Worm (Caenorhabditis elegans) whole organism, late embryonic: ENCODE results near the gene nlp-46.
A peak's percentile ranks its signal among the peaks of the same experiment; 100 is the strongest.

Experiments
- C08G9.2 ChIP-seq: sonication (generic microtip); optimal IDR thresholded peaks from 2 replicates; lab custom pipeline; 2016; ENCODE audit warnings: mild to moderate bottlenecking, missing genetic modification characterization, moderate library complexity, missing compliant biosample characterization
- T23F11.4 ChIP-seq: fragments of 200-800 bp; sonication (Bioruptor generic); optimal IDR thresholded peaks from 2 replicates; lab custom pipeline; 2018; ENCODE audit warnings: mild to moderate bottlenecking, missing genetic modification characterization, missing compliant biosample characterization
- Y22D7AL.16 ChIP-seq: sonication (generic microtip); optimal IDR thresholded peaks from 2 replicates; lab custom pipeline; 2016; ENCODE audit warnings: missing genetic modification characterization, missing compliant biosample characterization
- ahr-1 ChIP-seq: sonication (generic microtip); optimal IDR thresholded peaks from 2 replicates; lab custom pipeline; 2016; ENCODE audit warnings: missing genetic modification characterization, missing compliant biosample characterization
- ceh-14 ChIP-seq: sonication (generic microtip); optimal IDR thresholded peaks from 2 replicates; lab custom pipeline; 2016; ENCODE audit warnings: missing genotype, missing genetic modification characterization, missing compliant biosample characterization
- ceh-18 ChIP-seq: sonication (generic microtip); optimal IDR thresholded peaks from 2 replicates; lab custom pipeline; 2016; ENCODE audit warnings: missing genetic modification characterization, missing compliant biosample characterization
- ceh-19 ChIP-seq: fragments of 200-800 bp; sonication (Bioruptor generic); optimal IDR thresholded peaks from 2 replicates; lab custom pipeline; 2018; ENCODE audit warnings: mild to moderate bottlenecking, missing genetic modification characterization, missing compliant biosample characterization
- ceh-24 ChIP-seq: sonication (generic microtip); optimal IDR thresholded peaks from 2 replicates; lab custom pipeline; 2016; ENCODE audit warnings: mild to moderate bottlenecking, missing genetic modification characterization, missing compliant biosample characterization
- ceh-31 ChIP-seq: sonication (generic microtip); optimal IDR thresholded peaks from 2 replicates; lab custom pipeline; 2016; ENCODE audit warnings: missing genetic modification characterization, missing compliant biosample characterization
- ceh-45 ChIP-seq: fragments of 200-800 bp; sonication (Bioruptor generic); IDR thresholded peaks from 2 replicates; pipeline ENCODE4 v1.3.6; 2022; ENCODE audit warnings: missing genetic modification reagents, missing genetic modification characterization, missing compliant biosample characterization
- ceh-48 ChIP-seq: sonication (generic microtip); optimal IDR thresholded peaks from 2 replicates; lab custom pipeline; 2016; ENCODE audit warnings: missing genetic modification characterization, inconsistent platforms, missing compliant biosample characterization
- ceh-9 ChIP-seq: sonication (generic microtip); optimal IDR thresholded peaks from 2 replicates; lab custom pipeline; 2016; ENCODE audit warnings: mild to moderate bottlenecking, missing genetic modification characterization, inconsistent platforms, missing compliant biosample characterization
- dmd-4 ChIP-seq: sonication (generic microtip); optimal IDR thresholded peaks from 2 replicates; lab custom pipeline; 2016; ENCODE audit warnings: borderline replicate concordance, missing genetic modification characterization, missing compliant biosample characterization
- dve-1 ChIP-seq: sonication (generic microtip); optimal IDR thresholded peaks from 2 replicates; lab custom pipeline; 2017; ENCODE audit warnings: antibody characterized with exemption, mild to moderate bottlenecking, missing genetic modification characterization, missing compliant biosample characterization
- elt-2 ChIP-seq: sonication (generic microtip); optimal IDR thresholded peaks from 2 replicates; lab custom pipeline; 2016; ENCODE audit warnings: missing genetic modification reagents, missing genetic modification characterization, missing compliant biosample characterization
- elt-4 ChIP-seq: sonication (generic microtip); optimal IDR thresholded peaks from 2 replicates; lab custom pipeline; 2016; ENCODE audit warnings: missing genetic modification characterization, missing compliant biosample characterization
- ets-4 ChIP-seq: sonication (generic microtip); optimal IDR thresholded peaks from 2 replicates; lab custom pipeline; 2016; ENCODE audit warnings: missing genetic modification characterization, missing compliant biosample characterization
- eyg-1 ChIP-seq: sonication (generic microtip); optimal IDR thresholded peaks from 2 replicates; lab custom pipeline; 2016; ENCODE audit warnings: missing genotype, missing genetic modification characterization, missing compliant biosample characterization
- fax-1 ChIP-seq: sonication (generic microtip); optimal IDR thresholded peaks from 2 replicates; lab custom pipeline; 2016; ENCODE audit warnings: missing genotype, missing genetic modification characterization, missing compliant biosample characterization
- fkh-6 ChIP-seq: sonication (generic microtip); optimal IDR thresholded peaks from 2 replicates; lab custom pipeline; 2016; ENCODE audit warnings: missing genetic modification characterization, missing compliant biosample characterization
- hlh-13 ChIP-seq: fragments of 200-800 bp; sonication (Bioruptor generic); optimal IDR thresholded peaks from 2 replicates; lab custom pipeline; 2018; ENCODE audit warnings: mild to moderate bottlenecking, missing genetic modification characterization, missing compliant biosample characterization
- hlh-15 ChIP-seq: sonication (generic microtip); optimal IDR thresholded peaks from 2 replicates; lab custom pipeline; 2016; ENCODE audit warnings: missing genetic modification characterization, missing compliant biosample characterization
- hlh-30 ChIP-seq: sonication (generic microtip); optimal IDR thresholded peaks from 2 replicates; lab custom pipeline; 2017; ENCODE audit warnings: antibody characterized with exemption, missing genetic modification characterization, missing compliant biosample characterization; ENCODE audit not compliant: insufficient read depth
- hlh-8 ChIP-seq: sonication (generic microtip); optimal IDR thresholded peaks from 2 replicates; lab custom pipeline; 2016; ENCODE audit warnings: missing genotype, missing genetic modification characterization, missing compliant biosample characterization
- lim-6 ChIP-seq: sonication (generic microtip); optimal IDR thresholded peaks from 2 replicates; lab custom pipeline; 2016; ENCODE audit warnings: missing genetic modification characterization, missing compliant biosample characterization
- madf-2 ChIP-seq: sonication (generic microtip); optimal IDR thresholded peaks from 2 replicates; lab custom pipeline; 2017; ENCODE audit warnings: missing genetic modification characterization, missing compliant biosample characterization
- nfya-1 ChIP-seq: sonication (generic microtip); optimal IDR thresholded peaks from 2 replicates; lab custom pipeline; 2017; ENCODE audit warnings: missing genetic modification characterization, mild to moderate bottlenecking, missing compliant biosample characterization, antibody characterized with exemption, moderate library complexity
- nhr-11 ChIP-seq: fragments of 150-350 bp; optimal IDR thresholded peaks from 2 replicates; lab custom pipeline; 2014; ENCODE audit warnings: missing biosample characterization, missing genetic modification characterization
- nhr-232 ChIP-seq: sonication (generic microtip); optimal IDR thresholded peaks from 2 replicates; lab custom pipeline; 2016; ENCODE audit warnings: missing genetic modification characterization, missing compliant biosample characterization
- npax-4 ChIP-seq: sonication (generic microtip); optimal IDR thresholded peaks from 2 replicates; lab custom pipeline; 2016; ENCODE audit warnings: missing genetic modification characterization, missing compliant biosample characterization
- odd-2 ChIP-seq: sonication (generic microtip); optimal IDR thresholded peaks from 2 replicates; lab custom pipeline; 2017; ENCODE audit warnings: antibody characterized with exemption, mild to moderate bottlenecking, missing genetic modification characterization, missing compliant biosample characterization
- pha-2 ChIP-seq: sonication (generic microtip); optimal IDR thresholded peaks from 2 replicates; lab custom pipeline; 2017; ENCODE audit warnings: mild to moderate bottlenecking, missing genetic modification characterization, missing compliant biosample characterization
- pha-4 ChIP-seq: fragments of 150-350 bp; optimal IDR thresholded peaks from 2 replicates; lab custom pipeline; 2018; ENCODE audit warnings: missing biosample characterization, missing genetic modification reagents, missing genetic modification characterization
- pqm-1 ChIP-seq: sonication (generic microtip); optimal IDR thresholded peaks from 2 replicates; lab custom pipeline; 2016; ENCODE audit warnings: missing genetic modification characterization, missing compliant biosample characterization
- ref-2 ChIP-seq: sonication (generic microtip); optimal IDR thresholded peaks from 2 replicates; lab custom pipeline; 2016; ENCODE audit warnings: missing genetic modification characterization, missing compliant biosample characterization
- syd-9 ChIP-seq: sonication (generic microtip); optimal IDR thresholded peaks from 2 replicates; lab custom pipeline; 2016; ENCODE audit warnings: mild to moderate bottlenecking, missing genetic modification characterization, moderate library complexity, missing compliant biosample characterization
- tbx-7 ChIP-seq: sonication (generic microtip); optimal IDR thresholded peaks from 2 replicates; lab custom pipeline; 2016; ENCODE audit warnings: missing genotype, missing genetic modification characterization, missing compliant biosample characterization
- unc-42 ChIP-seq: sonication (generic microtip); optimal IDR thresholded peaks from 2 replicates; lab custom pipeline; 2016; ENCODE audit warnings: missing genotype, missing genetic modification characterization, missing compliant biosample characterization
- unc-55 ChIP-seq: sonication (generic microtip); optimal IDR thresholded peaks from 2 replicates; lab custom pipeline; 2017; ENCODE audit warnings: missing biosample characterization, missing genetic modification reagents, missing genetic modification characterization
- unc-86 ChIP-seq: sonication (generic microtip); optimal IDR thresholded peaks from 2 replicates; lab custom pipeline; 2016; ENCODE audit warnings: missing genetic modification characterization, missing compliant biosample characterization
- zip-5 ChIP-seq: sonication (generic microtip); optimal IDR thresholded peaks from 2 replicates; lab custom pipeline; 2016; ENCODE audit warnings: missing genetic modification characterization, missing compliant biosample characterization
- ztf-16 ChIP-seq: sonication (generic microtip); optimal IDR thresholded peaks from 2 replicates; lab custom pipeline; 2017; ENCODE audit warnings: missing genetic modification characterization, missing compliant biosample characterization

nlp-46 gene

ce11 chrV:12475360-12475759 lies 30.7 kb downstream of the nlp-46 start:
- TF ChIP-seq ceh-14 (tag; lab: Kevin White, UChicago) (no peak), hlh-8 (tag; lab: Kevin White, UChicago) (no peak)
- TF ChIP-seq, all 69 proteins: peak for 0

ce11 chrV:12470324-12470723 lies 35.8 kb downstream of the nlp-46 start:
- TF ChIP-seq fkh-6 (tag; lab: Kevin White, UChicago), result no peak
- TF ChIP-seq nhr-11, result no peak
- no peak for TF ChIP-seq unc-86 (tag; lab: Kevin White, UChicago)
- no peak for TF ChIP-seq ceh-48 (tag; lab: Kevin White, UChicago)
- TF ChIP-seq ahr-1, result no peak
- TF ChIP-seq npax-4 (tag; lab: Kevin White, UChicago), result no peak
- TF ChIP-seq unc-55, result no peak
- no peak for TF ChIP-seq ets-4 (tag; lab: Kevin White, UChicago)
- TF ChIP-seq dmd-4 (tag; lab: Kevin White, UChicago), result no peak
- TF ChIP-seq nfya-1, result no peak
- TF ChIP-seq ceh-19, result no peak
- no peak for TF ChIP-seq pha-4 (tag; lab: Kevin White, UChicago)
- TF ChIP-seq C08G9.2 (tag; lab: Kevin White, UChicago), result no peak
- TF ChIP-seq dve-1 (tag; lab: Kevin White, UChicago), result no peak
- TF ChIP-seq nhr-232 (tag; lab: Kevin White, UChicago), result no peak
- TF ChIP-seq, all 69 proteins: peak for 0

ce11 chrV:12468363-12468762 lies 37.7 kb downstream of the nlp-46 start, which contains the start of gene F28C1.3:
Gene F28C1.3, plus strand, starts transcription at chrV:12468663.
- TF ChIP-seq unc-86 (tag; lab: Kevin White, UChicago), result no peak
- no peak for TF ChIP-seq eyg-1 (tag; lab: Kevin White, UChicago)

- TF ChIP-seq ref-2 (tag; lab: Kevin White, UChicago), result no peak
- no peak for TF ChIP-seq nhr-11
- no peak for TF ChIP-seq unc-42 (tag; lab: Kevin White, UChicago)
- TF ChIP-seq ceh-45 (GFP tag; lab: Robert Waterston, UW), result no peak
- TF ChIP-seq elt-2, result peak; percentile 32
- TF ChIP-seq ceh-18 (tag; lab: Kevin White, UChicago), result no peak
- TF ChIP-seq Y22D7AL.16, result no peak
- TF ChIP-seq, all 69 proteins: peak for 1
Measured at ce11 chrV:12467755-12468154, 38.3 kb downstream of the nlp-46 start.

- TF ChIP-seq madf-2 (tag; lab: Kevin White, UChicago) (no peak), tbx-7 (tag; lab: Kevin White, UChicago) (no peak), pha-4 (tag; lab: Kevin White, UChicago) (no peak), fax-1 (tag; lab: Kevin White, UChicago) (no peak), ceh-19 (no peak), hlh-30 (tag; lab: Kevin White, UChicago) (no peak), ceh-24 (no peak), ceh-9 (tag; lab: Kevin White, UChicago) (no peak)
Measured at ce11 chrV:12466653-12467052, 39.4 kb downstream of the nlp-46 start.

- TF ChIP-seq C08G9.2 (tag; lab: Kevin White, UChicago) (no peak), elt-2 (no peak), elt-4 (tag; lab: Kevin White, UChicago) (no peak), ref-2 (tag; lab: Kevin White, UChicago) (peak; percentile 67), ceh-19 (no peak), ceh-18 (tag; lab: Kevin White, UChicago) (peak; percentile 91), pqm-1 (no peak), T23F11.4 (GFP tag; lab: Kevin White, UChicago) (no peak), ets-4 (tag; lab: Kevin White, UChicago) (no peak), fkh-6 (tag; lab: Kevin White, UChicago) (no peak), unc-86 (tag; lab: Kevin White, UChicago) (no peak), ztf-16 (tag; lab: Kevin White, UChicago) (no peak), zip-5 (tag; lab: Kevin White, UChicago) (no peak), unc-55 (peak; percentile 90), pha-2 (tag; lab: Kevin White, UChicago) (no peak), eyg-1 (tag; lab: Kevin White, UChicago) (no peak), nfya-1 (peak; percentile 75), madf-2 (tag; lab: Kevin White, UChicago) (peak; percentile 44), nhr-232 (tag; lab: Kevin White, UChicago) (no peak), odd-2 (no peak), ceh-31 (peak; percentile 88), pha-4 (tag; lab: Kevin White, UChicago) (no peak), lim-6 (tag; lab: Kevin White, UChicago) (no peak), hlh-13 (GFP tag; lab: Kevin White, UChicago) (no peak), syd-9 (peak; percentile 74), hlh-15 (no peak)
Measured at ce11 chrV:12465399-12465798, 40.7 kb downstream of the nlp-46 start.
